Worm (Caenorhabditis elegans) whole organism, young adult: ENCODE measurements around the gene smap-1.
A peak's percentile ranks its signal among the peaks of the same experiment; 100 is the strongest.

ENCODE experiments used
- B0019.2 ChIP-seq: fragments of 200-800 bp; sonication (Bioruptor generic); conservative IDR thresholded peaks from 2 replicates; pipeline ENCODE4 v1.3.6; 2022; ENCODE audit warnings: missing genetic modification reagents, missing genetic modification characterization, missing compliant biosample characterization
- F10E7.11 ChIP-seq: sonication (generic microtip); optimal IDR thresholded peaks from 2 replicates; lab custom pipeline; 2017; ENCODE audit warnings: mild to moderate bottlenecking, missing genetic modification characterization, moderate library complexity, missing compliant biosample characterization
- F33H1.4 ChIP-seq: fragments of 200-800 bp; sonication (Bioruptor generic); IDR thresholded peaks from 2 replicates; pipeline ENCODE4 v1.3.6; 2022; ENCODE audit warnings: missing genetic modification reagents, missing genetic modification characterization, missing compliant biosample characterization
- F37B4.10 ChIP-seq: fragments of 200-800 bp; sonication (Bioruptor generic); IDR thresholded peaks from 2 replicates; pipeline ENCODE4 v1.3.6; 2022; ENCODE audit warnings: missing genetic modification characterization, missing compliant biosample characterization
- K12H6.12 ChIP-seq: fragments of 200-800 bp; sonication (Bioruptor generic); optimal IDR thresholded peaks from 2 replicates; lab custom pipeline; 2018; ENCODE audit warnings: mild to moderate bottlenecking, missing genetic modification characterization, missing compliant biosample characterization
- Y67H2A.10 ChIP-seq: fragments of 200-800 bp; sonication (Bioruptor generic); conservative IDR thresholded peaks from 2 replicates; pipeline ENCODE4 v1.3.6; 2022; ENCODE audit warnings: missing genetic modification reagents, missing genetic modification characterization, missing compliant biosample characterization
- Y79H2A.3 ChIP-seq: fragments of 200-800 bp; sonication (Bioruptor generic); conservative IDR thresholded peaks from 2 replicates; pipeline ENCODE4 v1.3.6; 2022; ENCODE audit warnings: missing genetic modification reagents, missing genetic modification characterization, missing compliant biosample characterization
- akir-1 ChIP-seq: fragments of 200-800 bp; sonication (Bioruptor generic); optimal IDR thresholded peaks from 2 replicates; lab custom pipeline; 2018; ENCODE audit warnings: mild to moderate bottlenecking, missing genetic modification characterization, moderate library complexity, missing compliant biosample characterization
- ama-1 ChIP-seq, 3 experiments: fragments of 150-350 bp in 1 of 3; sonication (generic microtip) in 2 of 3; optimal IDR thresholded peaks; 2 replicates each; lab custom pipeline; 2014 to 2018; ENCODE audit warnings: missing biosample characterization in 2 of 3, missing genetic modification characterization in 2 of 3, missing genetic modification reagents in 2 of 3
- atf-7 ChIP-seq: sonication (generic microtip); optimal IDR thresholded peaks from 2 replicates; lab custom pipeline; 2017; ENCODE audit warnings: mild to moderate bottlenecking, missing genetic modification characterization, missing compliant biosample characterization
- cebp-1 ChIP-seq, 2 experiments: fragments of 200-800 bp in 1 of 2; sonication (Bioruptor generic) in 1 of 2; sonication (generic microtip) in 1 of 2; IDR thresholded peaks in 1 of 2; optimal IDR thresholded peaks in 1 of 2; 2 replicates each; pipeline versions ENCODE4 v1.3.6 to Lab custom; 2017 to 2022; ENCODE audit warnings: missing compliant biosample characterization in 2 of 2, missing genetic modification characterization in 2 of 2, mild to moderate bottlenecking in 1 of 2, missing genetic modification reagents in 1 of 2, moderate library complexity in 1 of 2
- cebp-2 ChIP-seq: fragments of 200-800 bp; sonication (Bioruptor generic); IDR thresholded peaks from 2 replicates; pipeline ENCODE4 v1.3.6; 2022; ENCODE audit warnings: missing genetic modification characterization, missing compliant biosample characterization
- chd-7 ChIP-seq: sonication (generic microtip); optimal IDR thresholded peaks from 2 replicates; lab custom pipeline; 2016; ENCODE audit warnings: mild to moderate bottlenecking, missing genetic modification characterization, moderate library complexity, missing compliant biosample characterization
- die-1 ChIP-seq: sonication (generic microtip); optimal IDR thresholded peaks from 2 replicates; lab custom pipeline; 2016; ENCODE audit warnings: missing genotype, mild to moderate bottlenecking, missing genetic modification characterization, missing compliant biosample characterization
- dpff-1 ChIP-seq: sonication (generic microtip); optimal IDR thresholded peaks from 2 replicates; lab custom pipeline; 2017; ENCODE audit warnings: mild to moderate bottlenecking, missing genetic modification characterization, missing compliant biosample characterization
- egrh-3 ChIP-seq: fragments of 200-800 bp; sonication (Bioruptor generic); IDR thresholded peaks from 2 replicates; pipeline ENCODE4 v1.3.6; 2022; ENCODE audit warnings: missing genetic modification reagents, missing genetic modification characterization, missing compliant biosample characterization
- ekl-4 ChIP-seq: fragments of 200-800 bp; sonication (Bioruptor generic); IDR thresholded peaks from 2 replicates; pipeline ENCODE4 v1.3.6; 2022; ENCODE audit warnings: missing genetic modification reagents, missing genetic modification characterization, missing compliant biosample characterization
- gei-17 ChIP-seq: fragments of 200-800 bp; sonication (Bioruptor generic); optimal IDR thresholded peaks from 2 replicates; lab custom pipeline; 2018; ENCODE audit warnings: mild to moderate bottlenecking, missing genetic modification characterization, missing compliant biosample characterization
- hsf-1 ChIP-seq: fragments of 200-800 bp; sonication (Bioruptor generic); IDR thresholded peaks from 2 replicates; pipeline ENCODE4 v1.3.6; 2022; ENCODE audit warnings: missing genetic modification reagents, missing genetic modification characterization, missing compliant biosample characterization
- let-526 ChIP-seq: fragments of 200-800 bp; sonication (Bioruptor generic); IDR thresholded peaks from 2 replicates; pipeline ENCODE4 v1.3.6; 2022; ENCODE audit warnings: missing genetic modification reagents, missing genetic modification characterization, missing compliant biosample characterization
- lin-26 ChIP-seq: fragments of 200-800 bp; sonication (Bioruptor generic); IDR thresholded peaks from 2 replicates; pipeline ENCODE4 v1.3.6; 2022; ENCODE audit warnings: missing genetic modification reagents, missing genetic modification characterization, missing compliant biosample characterization
- lin-40 ChIP-seq: sonication (generic microtip); optimal IDR thresholded peaks from 2 replicates; lab custom pipeline; 2016; ENCODE audit warnings: missing genetic modification characterization, mild to moderate bottlenecking, missing compliant biosample characterization, missing genotype, missing genetic modification reagents
- mcd-1 ChIP-seq: fragments of 200-800 bp; sonication (Bioruptor generic); IDR thresholded peaks from 2 replicates; pipeline ENCODE4 v1.3.6; 2022; ENCODE audit warnings: missing genetic modification reagents, missing genetic modification characterization, missing compliant biosample characterization
- mel-28 ChIP-seq: sonication (generic microtip); optimal IDR thresholded peaks from 2 replicates; lab custom pipeline; 2016; ENCODE audit warnings: borderline replicate concordance, mild to moderate bottlenecking, missing genetic modification characterization, missing compliant biosample characterization
- mes-4 ChIP-seq: sonication (generic microtip); optimal IDR thresholded peaks from 2 replicates; lab custom pipeline; 2016; ENCODE audit warnings: missing genotype, missing genetic modification characterization, missing compliant biosample characterization
- mxl-1 ChIP-seq: sonication (generic microtip); optimal IDR thresholded peaks from 2 replicates; lab custom pipeline; 2016; ENCODE audit warnings: missing genetic modification characterization, missing compliant biosample characterization
- nfya-2 ChIP-seq: fragments of 200-800 bp; sonication (Bioruptor generic); IDR thresholded peaks from 2 replicates; pipeline ENCODE4 v1.3.6; 2022; ENCODE audit warnings: missing genetic modification reagents, missing genetic modification characterization, missing compliant biosample characterization
- nfyb-1 ChIP-seq: fragments of 200-800 bp; sonication (Bioruptor generic); IDR thresholded peaks from 2 replicates; pipeline ENCODE4 v1.3.6; 2022; ENCODE audit warnings: missing genetic modification reagents, missing genetic modification characterization, missing compliant biosample characterization
- nhr-179 ChIP-seq: sonication (generic microtip); optimal IDR thresholded peaks from 2 replicates; lab custom pipeline; 2016; ENCODE audit warnings: mild to moderate bottlenecking, missing genetic modification characterization, missing compliant biosample characterization
- nhr-80 ChIP-seq: sonication (generic microtip); optimal IDR thresholded peaks from 2 replicates; lab custom pipeline; 2016; ENCODE audit warnings: missing genetic modification characterization, missing compliant biosample characterization
- pbrm-1 ChIP-seq: fragments of 200-800 bp; sonication (Bioruptor generic); IDR thresholded peaks from 2 replicates; pipeline ENCODE4 v1.3.6; 2022; ENCODE audit warnings: missing genetic modification reagents, missing genetic modification characterization, missing compliant biosample characterization
- pha-4 ChIP-seq: fragments of 150-350 bp; sonication (generic microtip); optimal IDR thresholded peaks from 2 replicates; lab custom pipeline; 2014; ENCODE audit warnings: missing biosample characterization, missing genetic modification reagents, missing genetic modification characterization
- rec-8 ChIP-seq, 2 experiments: sonication (generic microtip); optimal IDR thresholded peaks; 2 replicates each; lab custom pipeline; 2016; ENCODE audit warnings: mild to moderate bottlenecking in 2 of 2, missing genetic modification characterization in 2 of 2, missing genetic modification reagents in 2 of 2, missing genotype in 2 of 2, missing biosample characterization in 1 of 2, missing compliant biosample characterization in 1 of 2, moderate library complexity in 1 of 2
- sdz-38 ChIP-seq: sonication (generic microtip); optimal IDR thresholded peaks from 2 replicates; lab custom pipeline; 2016; ENCODE audit warnings: missing genotype, missing genetic modification characterization, missing compliant biosample characterization
- somi-1 ChIP-seq: fragments of 200-800 bp; sonication (Bioruptor generic); optimal IDR thresholded peaks from 2 replicates; lab custom pipeline; 2018; ENCODE audit warnings: mild to moderate bottlenecking, missing genetic modification characterization, missing compliant biosample characterization
- unc-130 ChIP-seq: sonication (generic microtip); optimal IDR thresholded peaks from 2 replicates; lab custom pipeline; 2016; ENCODE audit warnings: missing genetic modification reagents, missing genetic modification characterization, missing compliant biosample characterization
- unc-62 ChIP-seq: fragments of 150-350 bp; optimal IDR thresholded peaks from 2 replicates; lab custom pipeline; 2014; ENCODE audit warnings: missing biosample characterization, missing genetic modification reagents, missing genetic modification characterization
- zfh-2 ChIP-seq: fragments of 200-800 bp; sonication (Bioruptor generic); conservative IDR thresholded peaks from 2 replicates; pipeline ENCODE4 v1.3.6; 2022; ENCODE audit warnings: missing genetic modification reagents, missing genetic modification characterization, missing compliant biosample characterization
- zim-3 ChIP-seq: sonication (generic microtip); optimal IDR thresholded peaks from 2 replicates; lab custom pipeline; 2017; ENCODE audit warnings: mild to moderate bottlenecking, missing genetic modification characterization, moderate library complexity, missing compliant biosample characterization
- ztf-18 ChIP-seq: sonication (generic microtip); optimal IDR thresholded peaks from 2 replicates; lab custom pipeline; 2016; ENCODE audit warnings: missing genotype, mild to moderate bottlenecking, missing genetic modification characterization, missing compliant biosample characterization
- ztf-26 ChIP-seq: sonication (generic microtip); optimal IDR thresholded peaks from 2 replicates; lab custom pipeline; 2017; ENCODE audit warnings: missing genetic modification characterization, missing compliant biosample characterization
- ztf-28 ChIP-seq: fragments of 200-800 bp; sonication (Bioruptor generic); IDR thresholded peaks from 2 replicates; pipeline ENCODE4 v1.3.6; 2022; ENCODE audit warnings: missing genetic modification reagents, missing genetic modification characterization, missing compliant biosample characterization

smap-1 gene

ce11 chrIII:10719057-10719456 lies 20.5 kb downstream of the smap-1 start:
- TF ChIP-seq let-526 (GFP tag; lab: Robert Waterston, UW) (no peak), cebp-1 (GFP tag; IDR thresholded peaks at IDR 0.05; lab: Robert Waterston, UW) (no peak), cebp-1 (tag; optimal IDR thresholded peaks at IDR 0.05; lab: Kevin White, UChicago) (no peak), mcd-1 (GFP tag; lab: Robert Waterston, UW) (0 out of 2 replicates have a peak, but pooled peaks have one; percentile 20), dpff-1 (tag; lab: Kevin White, UChicago) (no peak), zim-3 (tag; lab: Kevin White, UChicago) (no peak), K12H6.12 (tag; lab: Kevin White, UChicago) (no peak), F10E7.11 (tag; lab: Kevin White, UChicago) (no peak), nfya-2 (GFP tag; lab: Robert Waterston, UW) (no peak), lin-26 (GFP tag; lab: Robert Waterston, UW) (peak; percentile 26; the same call in 1 of the 2 replicates), mes-4 (no peak), ama-1 (optimal IDR thresholded peaks at IDR 0.05; lab: Kevin White, UChicago) (peak; percentile 52), ama-1 (GFP tag; optimal IDR thresholded peaks at IDR 0.05; lab: Kevin White, UChicago) (no peak), unc-62 (GFP tag; lab: Kevin White, UChicago) (no peak), gei-17 (no peak), F37B4.10 (no peak), F33H1.4 (GFP tag; lab: Robert Waterston, UW) (no peak), Y67H2A.10 (GFP tag; lab: Robert Waterston, UW) (no peak), chd-7 (tag; lab: Kevin White, UChicago) (peak; percentile 38), die-1 (no peak), sdz-38 (tag; lab: Kevin White, UChicago) (no peak), akir-1 (GFP tag; lab: Kevin White, UChicago) (no peak), pha-4 (tag; lab: Kevin White, UChicago) (no peak), mel-28 (tag; lab: Kevin White, UChicago) (no peak), hsf-1 (GFP tag; lab: Robert Waterston, UW) (no peak), Y79H2A.3 (GFP tag; lab: Robert Waterston, UW) (no peak), atf-7 (tag; lab: Kevin White, UChicago) (peak; percentile 18), egrh-3 (GFP tag; lab: Robert Waterston, UW) (no peak), unc-130 (GFP tag; lab: Kevin White, UChicago) (no peak), ztf-28 (no peak), rec-8 (tag; optimal IDR thresholded peaks at IDR 0.05; lab: Kevin White, UChicago) (no peak), somi-1 (GFP tag; lab: Kevin White, UChicago) (no peak), cebp-2 (GFP tag; lab: Robert Waterston, UW) (0 out of 2 replicates have a peak, but pooled peaks have one; percentile 66), ztf-26 (tag; lab: Kevin White, UChicago) (peak; percentile 23), nhr-179 (tag; lab: Kevin White, UChicago) (no peak), zfh-2 (GFP tag; lab: Robert Waterston, UW) (0 out of 2 replicates have a peak, but pooled peaks have one; percentile 40), B0019.2 (no peak), ekl-4 (GFP tag; lab: Robert Waterston, UW) (0 out of 2 replicates have a peak, but pooled peaks have one; percentile 22), nfyb-1 (peak; percentile 24), lin-40 (tag; lab: Kevin White, UChicago) (peak; percentile 11), pbrm-1 (GFP tag; lab: Robert Waterston, UW) (0 out of 2 replicates have a peak, but pooled peaks have one; percentile 9), ztf-18 (tag; lab: Kevin White, UChicago) (no peak), nhr-80 (peak; percentile 32), mxl-1 (no peak)
